Worm (Caenorhabditis elegans) whole organism, midembryonic: ENCODE results near the gene W02A2.5.

Experiments
- T22C8.4 ChIP-seq: fragments of 200-800 bp; sonication (Bioruptor generic); IDR thresholded peaks from 2 replicates; pipeline ENCODE4 v1.3.6; 2022; ENCODE audit warnings: missing genetic modification characterization, missing compliant biosample characterization
- cog-1 ChIP-seq: sonication (generic microtip); optimal IDR thresholded peaks from 2 replicates; lab custom pipeline; 2016; ENCODE audit warnings: missing genetic modification characterization, missing compliant biosample characterization
- flt-1 ChIP-seq: fragments of 200-800 bp; sonication (Bioruptor generic); IDR thresholded peaks from 2 replicates; pipeline ENCODE4 v1.3.6; 2022; ENCODE audit warnings: missing genetic modification characterization, missing compliant biosample characterization
- klf-2 ChIP-seq: fragments of 200-800 bp; sonication (Bioruptor generic); conservative IDR thresholded peaks from 2 replicates; pipeline ENCODE4 v1.3.6; 2022; ENCODE audit warnings: missing genetic modification reagents, missing genetic modification characterization, missing compliant biosample characterization
- med-1 ChIP-seq: sonication (generic microtip); optimal IDR thresholded peaks from 2 replicates; lab custom pipeline; 2017; ENCODE audit warnings: missing genetic modification characterization, mild to moderate bottlenecking, missing compliant biosample characterization, antibody characterized with exemption, missing genetic modification reagents; ENCODE audit not compliant: insufficient read depth
- ref-1 ChIP-seq: fragments of 200-800 bp; sonication (Bioruptor generic); conservative IDR thresholded peaks from 2 replicates; pipeline ENCODE4 v1.3.6; 2022; ENCODE audit warnings: missing genetic modification reagents, missing genetic modification characterization, missing compliant biosample characterization
- tab-1 ChIP-seq: fragments of 200-800 bp; sonication (Bioruptor generic); IDR thresholded peaks from 2 replicates; pipeline ENCODE4 v1.3.6; 2022; ENCODE audit warnings: missing genetic modification characterization, missing compliant biosample characterization
- ztf-23 ChIP-seq: fragments of 200-800 bp; sonication (Bioruptor generic); IDR thresholded peaks from 2 replicates; pipeline ENCODE4 v1.3.6; 2022; ENCODE audit warnings: missing genetic modification reagents, missing genetic modification characterization, missing compliant biosample characterization
- ztf-29 ChIP-seq: fragments of 200-800 bp; sonication (Bioruptor generic); IDR thresholded peaks from 2 replicates; pipeline ENCODE4 v1.3.6; 2022; ENCODE audit warnings: missing genetic modification reagents, missing genetic modification characterization, missing compliant biosample characterization

DNA sequence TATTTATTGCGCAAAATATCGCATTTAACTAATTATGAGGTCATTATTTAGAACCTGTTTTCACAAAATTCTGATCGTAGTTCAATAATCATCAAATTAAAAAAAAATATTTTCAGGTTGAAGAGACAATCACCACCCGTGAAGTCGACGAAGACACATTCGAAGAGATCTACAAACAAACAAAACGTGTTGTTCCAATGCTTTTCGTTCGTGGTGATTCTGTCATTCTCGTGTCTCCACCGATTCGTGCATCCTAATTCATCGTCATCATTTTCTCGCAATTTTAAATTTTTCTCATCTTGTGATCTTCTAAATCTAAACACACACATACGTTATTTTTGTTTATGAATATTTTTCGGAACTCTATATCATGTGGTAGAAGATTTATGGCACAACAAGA lies 46.1 kb downstream of the W02A2.5 start:
- TF ChIP-seq flt-1 (GFP tag; lab: Robert Waterston, UW) = no peak
- TF ChIP-seq ztf-29 (GFP tag; lab: Robert Waterston, UW) = no peak
- no peak for TF ChIP-seq med-1 (GFP tag; lab: Kevin White, UChicago)
- no peak for TF ChIP-seq ztf-23 (GFP tag; lab: Robert Waterston, UW)
- TF ChIP-seq klf-2 (GFP tag; lab: Robert Waterston, UW) = no peak
- TF ChIP-seq cog-1 = no peak
- no peak for TF ChIP-seq tab-1 (GFP tag; lab: Robert Waterston, UW)
- no peak for TF ChIP-seq ref-1 (GFP tag; lab: Robert Waterston, UW)
- no peak for TF ChIP-seq T22C8.4
